Fruit fly (Drosophila melanogaster) whole organism, pupa: Measurements from ENCODE around the gene RpS3A.

Experiments
- CG10348 ChIP-seq: fragments of 200-800 bp; sonication (Bioruptor generic); IDR thresholded peaks from 2 replicates; pipeline ENCODE4 v1.3.6; 2022; ENCODE audit warnings: missing biosample characterization, missing genetic modification characterization
- CG15710 ChIP-seq: fragments of 200-800 bp; sonication (Bioruptor generic); optimal IDR thresholded peaks from 2 replicates; lab custom pipeline; 2018; ENCODE audit warnings: missing biosample characterization, mild to moderate bottlenecking, missing genetic modification characterization, moderate library complexity
- EcR ChIP-seq: fragments of 200-800 bp; sonication (Bioruptor generic); optimal IDR thresholded peaks from 3 replicates; lab custom pipeline; 2019; ENCODE audit warnings: missing biosample characterization, missing genetic modification characterization, mild to moderate bottlenecking, moderate library complexity, missing genetic modification reagents
- Ets98B ChIP-seq: fragments of 200-800 bp; sonication (Bioruptor generic); IDR thresholded peaks from 2 replicates; pipeline ENCODE4 v1.3.6; 2022; ENCODE audit warnings: missing biosample characterization, missing genetic modification characterization

- TF ChIP-seq EcR, result no peak
- TF ChIP-seq Ets98B (GFP tag; lab: Robert Waterston, UW), result no peak
- peak; percentile 26 for TF ChIP-seq CG15710 (tag; lab: Kevin White, UChicago)
- no peak for TF ChIP-seq CG10348 (GFP tag; lab: Robert Waterston, UW)
Measured at dm6 chr4:43179-43935, 23.6 kb downstream of the RpS3A start, which contains the start of gene PlexB.
